Fruit fly (Drosophila melanogaster) Kc167 (cell line): ENCODE results near the gene GCS2beta.

Source experiments
- Myc ChIP-seq: fragments of >200 bp; optimal IDR thresholded peaks from 2 replicates; lab custom pipeline; 2017; ENCODE audit warnings: missing external identifiers
- Sin3A ChIP-seq: fragments of >200 bp; optimal IDR thresholded peaks from 2 replicates; lab custom pipeline; 2018; ENCODE audit warnings: missing external identifiers
- h ChIP-seq: fragments of >200 bp; optimal IDR thresholded peaks from 3 replicates; lab custom pipeline; 2018; ENCODE audit warnings: missing external identifiers
- insv ChIP-seq: fragments of >200 bp; optimal IDR thresholded peaks from 3 replicates; lab custom pipeline; 2018; ENCODE audit warnings: missing external identifiers
- psq ChIP-seq: fragments of >200 bp; optimal IDR thresholded peaks from 2 replicates; lab custom pipeline; 2017; ENCODE audit warnings: missing external identifiers
- ttk ChIP-seq: sonication (Bioruptor generic); optimal IDR thresholded peaks from 2 replicates; lab custom pipeline; 2017; ENCODE audit warnings: missing external identifiers

GCS2beta gene

DNA sequence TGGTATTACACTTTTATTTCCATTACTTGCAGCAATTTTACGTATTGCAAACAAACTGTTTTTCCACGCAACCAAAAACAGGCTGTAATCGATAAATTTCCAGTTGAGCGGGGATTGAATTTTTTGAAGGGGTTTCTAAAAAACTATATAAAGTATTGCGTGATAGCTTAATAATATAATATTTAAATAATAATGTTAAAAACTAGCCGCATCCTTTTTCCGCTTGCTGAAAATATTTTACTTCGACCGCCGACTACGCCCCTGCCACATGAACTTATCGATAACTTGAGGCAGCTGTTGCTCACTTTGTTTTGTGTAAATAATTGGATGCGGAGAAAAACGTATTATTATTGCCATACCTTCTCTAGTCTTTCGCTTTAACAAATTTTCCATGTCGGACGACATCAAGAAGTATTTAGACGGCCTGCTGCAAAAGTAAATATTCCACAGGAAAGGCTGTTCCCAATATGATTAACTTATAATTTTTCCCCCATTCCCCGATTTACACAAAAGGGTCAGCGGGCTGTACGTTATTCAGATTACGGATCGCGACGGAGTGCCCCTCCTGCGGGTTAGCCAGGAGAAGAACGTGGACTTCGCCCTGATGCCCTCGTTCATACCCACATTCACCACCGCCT is 3.0 kb downstream of the GCS2beta start, which contains the start of the genes fws and Lamtor3:
Gene fws (minus strand): TSS at position 87 of the 638 bp plus-strand sequence.
Gene Lamtor3 (plus strand): TSS at position 289 of the 638 bp plus-strand sequence.
- TF ChIP-seq insv (no peak), ttk (no peak), h (no peak), psq (lab: Kevin White, UChicago) (no peak), Myc (lab: Kevin White, UChicago) (no peak), Sin3A (no peak)

- TF ChIP-seq insv (no peak), Sin3A (no peak), h (no peak), Myc (lab: Kevin White, UChicago) (no peak), psq (lab: Kevin White, UChicago) (no peak), ttk (no peak)
Observed at dm6 chr2L:17477710-17478109, 6.4 kb downstream of the GCS2beta start, which contains the start of gene cass. TSS of gene cass (minus strand) at chr2L:17477888.

DNA sequence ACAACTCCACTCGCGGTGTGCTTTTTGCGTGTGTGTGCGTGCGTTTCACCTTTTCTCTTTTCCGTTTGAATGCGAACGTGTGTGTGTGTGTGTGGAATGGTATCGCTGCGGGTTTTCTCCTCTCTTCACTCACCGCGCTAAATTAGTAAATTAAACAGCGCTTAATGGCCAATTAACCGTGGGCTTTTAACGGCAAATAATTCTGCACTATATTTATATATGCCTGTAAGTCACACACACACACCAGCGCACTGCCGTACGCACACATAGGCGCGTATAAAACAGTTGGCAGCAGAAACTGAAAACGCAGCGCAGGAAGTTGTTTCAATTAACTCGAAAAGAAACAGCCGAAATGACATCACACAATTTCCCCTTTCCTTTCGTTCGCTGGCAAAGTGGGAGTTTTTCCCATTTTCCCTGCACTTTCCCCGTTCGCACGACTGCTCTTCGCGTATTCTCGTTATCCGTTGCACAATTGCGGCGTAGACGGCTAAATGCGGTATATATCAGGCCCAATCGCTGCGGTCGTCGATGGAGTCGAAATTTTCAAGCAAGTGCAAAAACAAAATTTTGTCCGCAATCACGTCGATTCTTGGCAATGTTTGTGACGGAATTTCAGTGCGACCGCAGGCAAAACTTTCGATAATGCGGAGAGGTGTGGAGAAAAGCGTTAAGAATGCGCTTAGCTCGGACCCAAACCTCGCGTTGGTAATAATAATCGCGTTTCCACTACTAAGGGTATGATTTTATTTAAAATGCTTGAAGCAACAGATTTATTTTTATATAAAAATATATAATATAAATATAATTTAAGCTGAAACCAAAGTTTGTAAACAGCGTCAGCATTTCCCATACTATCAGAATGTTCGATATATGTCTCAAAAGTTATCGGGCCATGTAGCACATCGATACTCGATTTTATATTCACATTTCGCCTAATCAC is 11.3 kb downstream of the GCS2beta start, which contains the start of gene BicD:
Gene BicD (minus strand): TSS at position 634 of the 943 bp plus-strand sequence.
- no peak for TF ChIP-seq insv

DNA sequence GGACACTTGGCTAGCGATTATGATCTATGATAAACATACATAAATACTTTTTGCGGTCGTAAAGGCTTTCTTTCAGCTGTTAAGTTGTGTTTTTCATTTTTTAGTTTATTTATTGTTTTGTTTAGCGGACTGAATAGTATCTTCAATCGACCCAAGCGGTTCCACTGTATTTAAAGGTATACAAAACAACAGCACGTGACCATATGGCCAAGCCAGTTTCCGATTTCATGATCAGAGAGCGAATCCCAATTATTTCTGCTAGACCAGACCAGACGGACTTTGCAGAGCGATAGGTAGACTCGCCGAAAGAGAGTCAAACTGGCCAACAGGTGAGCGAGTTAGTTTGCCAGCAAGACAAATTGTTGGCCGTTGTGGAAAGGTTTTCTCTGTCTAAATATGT is 12.6 kb downstream of the GCS2beta start, which contains the start of gene Sgt:
Gene Sgt (plus strand): TSS at position 80 of the 400 bp plus-strand sequence.
- TF ChIP-seq insv: no peak
- no peak for TF ChIP-seq Myc (lab: Kevin White, UChicago)
- no peak for TF ChIP-seq Sin3A
- no peak for TF ChIP-seq psq (lab: Kevin White, UChicago)
- no peak for TF ChIP-seq h
- no peak for TF ChIP-seq ttk

DNA sequence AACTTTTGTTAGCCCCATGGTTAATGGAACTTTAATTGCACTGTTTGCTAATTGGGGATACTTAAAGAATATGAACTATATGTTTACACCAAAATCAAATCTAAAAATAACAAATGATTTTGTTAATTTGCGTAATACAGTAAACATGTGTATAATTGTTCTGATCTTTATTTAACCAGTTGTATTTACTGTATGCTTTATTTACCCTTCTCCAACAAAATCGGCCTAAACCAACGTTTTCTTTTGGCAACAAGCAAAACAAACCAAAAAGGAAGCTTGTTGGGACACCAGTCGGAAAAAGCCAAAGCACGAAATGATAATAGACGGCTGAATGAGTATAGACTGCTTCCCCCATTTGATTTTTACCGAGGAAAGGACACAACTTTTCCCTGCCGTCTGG is 13.5 kb downstream of the GCS2beta start:
- TF ChIP-seq insv (no peak), h (no peak), psq (lab: Kevin White, UChicago) (no peak), Myc (lab: Kevin White, UChicago) (no peak), Sin3A (no peak), ttk (no peak)

DNA sequence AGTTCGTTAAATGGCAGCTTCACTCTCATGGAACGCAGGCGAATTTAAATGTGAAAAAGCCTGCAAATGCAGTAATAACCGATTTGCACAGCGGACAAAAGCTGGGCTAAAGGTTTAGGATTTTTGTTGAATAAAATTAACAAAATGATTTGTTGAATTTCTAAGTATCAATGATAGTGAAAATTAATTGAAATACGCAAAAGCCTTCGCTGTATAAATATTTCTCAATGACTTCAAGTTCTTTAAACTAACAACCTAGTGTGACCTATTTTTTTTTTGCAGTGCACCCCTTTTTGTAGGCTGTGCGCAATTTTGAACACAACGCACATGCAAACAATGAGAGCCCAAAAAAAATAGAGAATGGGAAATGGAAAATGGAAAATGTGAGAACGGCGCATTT is 17.2 kb downstream of the GCS2beta start:
- TF ChIP-seq ttk (no peak), h (no peak), insv (no peak), Myc (lab: Kevin White, UChicago) (no peak), psq (lab: Kevin White, UChicago) (no peak), Sin3A (no peak)

- TF ChIP-seq Sin3A (no peak), insv (no peak), psq (lab: Kevin White, UChicago) (no peak), h (no peak)
Observed at dm6 chr2L:17465915-17466677, 18.0 kb downstream of the GCS2beta start.

dm6 chr2L:17457944-17458343 is 26.2 kb downstream of the GCS2beta start, which contains the start of gene CG18563:
TSS of gene CG18563 (minus strand) at chr2L:17458044.
- TF ChIP-seq ttk (no peak), Sin3A (no peak), h (no peak), insv (no peak), psq (lab: Kevin White, UChicago) (no peak), Myc (lab: Kevin White, UChicago) (no peak)

dm6 chr2L:17455823-17456222 is 28.3 kb downstream of the GCS2beta start, which contains the start of gene SPH93:
TSS of gene SPH93 (minus strand) at chr2L:17455923.
- TF ChIP-seq insv: no peak

- TF ChIP-seq insv: no peak
- no peak for TF ChIP-seq Myc (lab: Kevin White, UChicago)
- TF ChIP-seq ttk: no peak
- no peak for TF ChIP-seq psq (lab: Kevin White, UChicago)
- TF ChIP-seq Sin3A: no peak
- no peak for TF ChIP-seq h
Observed at dm6 chr2L:17452624-17453023, 31.5 kb downstream of the GCS2beta start, which contains the start of gene CG5050. TSS of gene CG5050 (plus strand) at chr2L:17452924.

DNA sequence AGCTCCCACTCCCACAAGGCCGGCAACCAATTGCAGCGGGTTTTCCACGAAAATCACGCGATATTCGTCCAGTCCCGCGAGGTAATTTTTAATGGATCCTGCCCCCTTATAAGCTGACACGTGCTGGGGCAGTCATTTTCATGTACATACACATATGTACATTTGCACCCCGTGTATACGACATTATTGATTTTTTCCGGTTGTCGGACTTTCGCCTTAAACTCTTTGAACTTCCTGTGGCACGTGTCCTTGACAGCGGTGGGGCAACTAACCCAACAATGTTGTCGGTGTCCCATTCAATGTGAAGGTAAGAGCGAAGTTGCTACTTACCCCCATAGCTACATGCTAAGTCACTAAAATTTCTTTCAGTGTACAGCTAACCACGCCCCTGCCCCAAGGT is 32.0 kb downstream of the GCS2beta start:
- TF ChIP-seq Myc (lab: Kevin White, UChicago): no peak

DNA sequence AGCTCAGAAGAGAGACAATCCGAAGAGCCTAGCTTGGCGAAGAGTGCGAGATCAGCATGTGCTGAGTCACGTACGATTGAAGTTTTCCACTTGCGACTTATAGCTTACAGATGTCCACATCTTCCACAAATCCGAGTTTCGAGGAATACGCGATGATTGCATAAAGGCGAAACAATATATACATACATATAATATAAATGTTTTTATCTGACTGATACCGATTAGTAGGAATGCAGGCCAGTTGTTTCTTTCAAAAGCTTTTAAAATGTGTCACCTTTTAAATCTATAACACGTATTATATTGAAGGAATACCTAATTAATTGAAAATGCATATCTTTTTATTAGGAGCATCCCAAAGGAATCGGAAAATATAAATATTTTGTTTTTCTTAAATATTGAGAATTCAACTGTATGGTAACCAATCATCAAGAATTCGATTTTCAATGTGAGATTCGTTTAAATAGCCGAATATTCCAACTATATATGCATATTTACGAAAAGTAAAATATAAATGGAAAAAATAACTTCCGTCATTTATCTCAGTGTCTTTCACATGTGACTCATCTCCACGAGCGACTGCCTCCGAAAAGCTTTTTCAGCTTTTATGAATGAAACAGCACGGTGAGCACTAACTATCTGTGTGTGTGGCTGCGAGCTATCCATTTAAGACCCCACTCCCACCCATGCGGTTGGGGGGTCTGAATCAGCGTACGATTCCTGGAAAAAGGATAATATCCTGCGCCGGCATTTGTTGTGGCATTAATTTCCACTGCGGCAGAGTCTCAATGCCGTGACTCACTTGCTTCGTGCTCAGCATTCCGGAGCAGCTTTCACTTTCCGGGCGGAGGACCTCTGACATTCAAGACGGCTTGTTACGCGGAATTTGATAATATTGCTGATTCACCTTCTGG is 33.3 kb downstream of the GCS2beta start:
- TF ChIP-seq Sin3A (no peak), insv (no peak), ttk (no peak), Myc (lab: Kevin White, UChicago) (no peak)
